Fruit fly (Drosophila melanogaster) whole organism, embryonic: ENCODE data around the gene CG7164.
A peak's percentile ranks its signal among the peaks of the same experiment; 100 is the strongest.
"Not testable (repeated sequence)": the region's sequence is repeated elsewhere in the genome, so short reads cannot be mapped to it uniquely, and the experiment has no call there.

Experiments used
- Atf3 ChIP-seq: fragments of 200-800 bp; sonication (Bioruptor generic); optimal IDR thresholded peaks from 3 replicates; lab custom pipeline; 2016; ENCODE audit warnings: missing biosample characterization, missing genetic modification characterization
- CG10209 ChIP-seq: fragments of 200-800 bp; sonication (Bioruptor generic); optimal IDR thresholded peaks from 3 replicates; lab custom pipeline; 2017; ENCODE audit warnings: missing biosample characterization, mild to moderate bottlenecking, missing genetic modification characterization, missing genetic modification reagents
- CG11093 ChIP-seq: fragments of 200-800 bp; sonication (Bioruptor generic); IDR thresholded peaks from 3 replicates; pipeline ENCODE4 v1.3.6; 2022; ENCODE audit warnings: missing biosample characterization, missing genetic modification characterization
- CG11456 ChIP-seq: fragments of 200-800 bp; sonication (Bioruptor generic); IDR thresholded peaks from 3 replicates; pipeline ENCODE4 v1.3.6; 2022; ENCODE audit warnings: missing biosample characterization, missing genetic modification characterization
- CG11695 ChIP-seq: fragments of 200-800 bp; sonication (Bioruptor generic); IDR thresholded peaks from 3 replicates; pipeline ENCODE4 v1.3.6; 2022; ENCODE audit warnings: missing biosample characterization, missing genetic modification characterization
- CG11723 ChIP-seq: fragments of 200-800 bp; sonication (Bioruptor generic); optimal IDR thresholded peaks from 2 replicates; lab custom pipeline; 2017; ENCODE audit warnings: missing biosample characterization, mild to moderate bottlenecking, missing genetic modification characterization
- CG12236 ChIP-seq: fragments of 200-800 bp; sonication (Bioruptor generic); optimal IDR thresholded peaks from 2 replicates; lab custom pipeline; 2016; ENCODE audit warnings: missing biosample characterization, missing genetic modification characterization
- CG15514 ChIP-seq: fragments of 200-800 bp; sonication (Bioruptor generic); optimal IDR thresholded peaks from 3 replicates; lab custom pipeline; 2017; ENCODE audit warnings: missing biosample characterization, missing genetic modification characterization, mild to moderate bottlenecking, moderate library complexity, missing genetic modification reagents
- CG15601 ChIP-seq: fragments of 200-800 bp; sonication (Bioruptor generic); optimal IDR thresholded peaks from 3 replicates; lab custom pipeline; 2019; ENCODE audit warnings: missing biosample characterization, mild to moderate bottlenecking, missing genetic modification characterization, moderate library complexity
- CG15696 ChIP-seq: fragments of 200-800 bp; sonication (Bioruptor generic); optimal IDR thresholded peaks from 2 replicates; lab custom pipeline; 2019; ENCODE audit warnings: missing biosample characterization, mild to moderate bottlenecking, missing genetic modification characterization, moderate library complexity
- CG1832 ChIP-seq: fragments of 200-800 bp; sonication (Bioruptor generic); optimal IDR thresholded peaks from 2 replicates; lab custom pipeline; 2017; ENCODE audit warnings: missing biosample characterization, mild to moderate bottlenecking, missing genetic modification characterization, inconsistent platforms
- CG18476 ChIP-seq: fragments of 200-800 bp; sonication (Bioruptor generic); optimal IDR thresholded peaks from 2 replicates; lab custom pipeline; 2016; ENCODE audit warnings: missing biosample characterization, mild to moderate bottlenecking, missing genetic modification characterization
- CG34422 ChIP-seq: fragments of 200-800 bp; sonication (Bioruptor generic); IDR thresholded peaks from 3 replicates; pipeline ENCODE4 v1.3.6; 2022; ENCODE audit warnings: missing biosample characterization, missing genetic modification characterization
- CG4617 ChIP-seq: fragments of 200-800 bp; sonication (Bioruptor generic); optimal IDR thresholded peaks from 3 replicates; lab custom pipeline; 2016; ENCODE audit warnings: missing biosample characterization, missing genetic modification characterization, borderline replicate concordance
- CG6272 ChIP-seq: fragments of 200-800 bp; sonication (Bioruptor generic); IDR thresholded peaks from 2 replicates; pipeline ENCODE4 v1.3.6; 2022; ENCODE audit warnings: missing biosample characterization, missing genetic modification characterization
- CG8359 ChIP-seq: fragments of 200-800 bp; sonication (Bioruptor generic); optimal IDR thresholded peaks from 2 replicates; lab custom pipeline; 2017; ENCODE audit warnings: missing biosample characterization, mild to moderate bottlenecking, missing genetic modification characterization, borderline replicate concordance
- Dip2 ChIP-seq: fragments of 200-800 bp; sonication (Bioruptor generic); IDR thresholded peaks from 2 replicates; pipeline ENCODE4 v1.3.6; 2022; ENCODE audit warnings: missing biosample characterization, missing genetic modification characterization
- Dip3 ChIP-seq: fragments of 200-800 bp; sonication (Bioruptor generic); optimal IDR thresholded peaks from 3 replicates; lab custom pipeline; 2016; ENCODE audit warnings: missing biosample characterization, missing genetic modification characterization
- Dref ChIP-seq: fragments of 200-800 bp; sonication (Bioruptor generic); IDR thresholded peaks from 2 replicates; pipeline ENCODE4 v1.3.6; 2022; ENCODE audit warnings: missing biosample characterization, missing genetic modification characterization
- Ets97D ChIP-seq: fragments of 200-800 bp; sonication (Bioruptor generic); optimal IDR thresholded peaks from 3 replicates; lab custom pipeline; 2016; ENCODE audit warnings: missing biosample characterization, missing genetic modification characterization
- GATAe ChIP-seq: fragments of 200-800 bp; sonication (Bioruptor generic); conservative IDR thresholded peaks from 2 replicates; pipeline ENCODE4 v1.3.6; 2022; ENCODE audit warnings: missing biosample characterization, missing genetic modification characterization
- Gsc ChIP-seq: fragments of 200-800 bp; sonication (Bioruptor generic); IDR thresholded peaks from 2 replicates; pipeline ENCODE4 v1.3.6; 2022; ENCODE audit warnings: missing biosample characterization, missing genetic modification characterization
- Hr39 ChIP-seq: fragments of >200 bp; optimal IDR thresholded peaks from 2 replicates; lab custom pipeline; 2017
- NFAT ChIP-seq: fragments of 200-800 bp; sonication (Bioruptor generic); IDR thresholded peaks from 2 replicates; pipeline ENCODE4 v1.3.6; 2022; ENCODE audit warnings: missing biosample characterization, missing genetic modification characterization
- NK7.1 ChIP-seq: fragments of 200-800 bp; sonication (Bioruptor generic); optimal IDR thresholded peaks from 3 replicates; lab custom pipeline; 2016; ENCODE audit warnings: missing biosample characterization, missing genetic modification characterization
- Ptx1 ChIP-seq: fragments of 200-800 bp; sonication (Bioruptor generic); IDR thresholded peaks from 2 replicates; pipeline ENCODE4 v1.3.6; 2022; ENCODE audit warnings: missing biosample characterization, missing genetic modification characterization
- az2 ChIP-seq: fragments of 200-800 bp; sonication (Bioruptor generic); optimal IDR thresholded peaks from 3 replicates; lab custom pipeline; 2016; ENCODE audit warnings: missing biosample characterization, missing genetic modification characterization
- dm ChIP-seq: fragments of 200-800 bp; sonication (Bioruptor generic); optimal IDR thresholded peaks from 3 replicates; lab custom pipeline; 2016; ENCODE audit warnings: missing biosample characterization, missing genetic modification characterization
- eve ChIP-seq, 2 experiments: fragments of >200 bp; optimal IDR thresholded peaks; 2 replicates each; lab custom pipeline; 2017; ENCODE audit warnings: missing biosample characterization in 2 of 2, missing genetic modification characterization in 2 of 2
- exex ChIP-seq: fragments of 200-800 bp; sonication (Bioruptor generic); optimal IDR thresholded peaks from 4 replicates; lab custom pipeline; 2018; ENCODE audit warnings: missing biosample characterization, mild to moderate bottlenecking, missing genetic modification characterization, moderate library complexity
- fd96Cb ChIP-seq: fragments of 200-800 bp; sonication (Bioruptor generic); optimal IDR thresholded peaks from 2 replicates; lab custom pipeline; 2018; ENCODE audit warnings: missing biosample characterization, mild to moderate bottlenecking, missing genetic modification characterization, moderate library complexity
- ftz-f1 ChIP-seq: fragments of 200-800 bp; sonication (Bioruptor generic); optimal IDR thresholded peaks from 2 replicates; lab custom pipeline; 2016; ENCODE audit warnings: missing biosample characterization, missing genetic modification characterization
- h ChIP-seq: fragments of >200 bp; optimal IDR thresholded peaks from 2 replicates; lab custom pipeline; 2017
- kah ChIP-seq: fragments of 200-800 bp; sonication (Bioruptor generic); optimal IDR thresholded peaks from 2 replicates; lab custom pipeline; 2018; ENCODE audit warnings: missing biosample characterization, mild to moderate bottlenecking, missing genetic modification characterization
- lmd ChIP-seq: fragments of 200-800 bp; sonication (Bioruptor generic); IDR thresholded peaks from 2 replicates; pipeline ENCODE4 v1.3.6; 2022; ENCODE audit warnings: missing biosample characterization, missing genetic modification characterization
- luna ChIP-seq: fragments of 200-800 bp; sonication (Bioruptor generic); optimal IDR thresholded peaks from 2 replicates; lab custom pipeline; 2016; ENCODE audit warnings: missing biosample characterization, missing genetic modification characterization
- odd ChIP-seq: fragments of 200-800 bp; sonication (Bioruptor generic); optimal IDR thresholded peaks from 2 replicates; lab custom pipeline; 2017; ENCODE audit warnings: missing biosample characterization, mild to moderate bottlenecking, missing genetic modification characterization
- salm ChIP-seq: fragments of 200-800 bp; sonication (Bioruptor generic); optimal IDR thresholded peaks from 2 replicates; lab custom pipeline; 2018; ENCODE audit warnings: missing biosample characterization, mild to moderate bottlenecking, missing genetic modification characterization
- tup ChIP-seq: fragments of 200-800 bp; sonication (Bioruptor generic); optimal IDR thresholded peaks from 2 replicates; lab custom pipeline; 2016; ENCODE audit warnings: missing biosample characterization, mild to moderate bottlenecking, missing genetic modification characterization, moderate library complexity

The CG7164 gene

dm6 chr2L:7781165-7781564, at the start of gene CG7164:
Gene CG7164 (plus strand): TSS chr2L:7781465.
- no peak for TF ChIP-seq odd (GFP tag; lab: Kevin White, UChicago)
- TF ChIP-seq CG12236 (GFP tag; lab: Kevin White, UChicago), result no peak
- TF ChIP-seq Ptx1 (GFP tag; lab: Robert Waterston, UW), result no peak
- TF ChIP-seq CG15696 (tag; lab: Kevin White, UChicago), result no peak
- no peak for TF ChIP-seq CG15514 (GFP tag; lab: Kevin White, UChicago)
- TF ChIP-seq h (lab: Kevin White, UChicago), result no peak
- TF ChIP-seq eve (GFP tag; optimal IDR thresholded peaks at IDR 0.05; lab: Kevin White, UChicago), result no peak
- TF ChIP-seq Ets97D, result no peak
- no peak for TF ChIP-seq CG11456 (GFP tag; lab: Robert Waterston, UW)
- TF ChIP-seq fd96Cb (tag; lab: Kevin White, UChicago), result no peak
- TF ChIP-seq, all 482 proteins: peak for 0

- not testable (repeated sequence) for TF ChIP-seq CG18476 (GFP tag; lab: Kevin White, UChicago); az2; Dip3
Measured at dm6 chr2L:7732570-7732969, 48.7 kb upstream of the CG7164 start, which contains the start of gene CG13796. Gene CG13796 (minus strand): TSS chr2L:7732670.

dm6 chr2L:7738709-7739108, 42.6 kb upstream of the CG7164 start, which contains the start of gene CG31904:
Gene CG31904 (minus strand): TSS chr2L:7738809.
- not testable (repeated sequence) for TF ChIP-seq Dip2 (GFP tag; lab: Robert Waterston, UW); CG1832 (GFP tag; lab: Kevin White, UChicago); CG34422

- no peak for TF ChIP-seq luna
- TF ChIP-seq CG11093 (GFP tag; lab: Robert Waterston, UW), result no peak
- no peak for TF ChIP-seq Dref (GFP tag; lab: Robert Waterston, UW)
- TF ChIP-seq CG10209 (GFP tag; lab: Kevin White, UChicago), result no peak
- no peak for TF ChIP-seq NK7.1 (GFP tag; lab: Kevin White, UChicago)
- no peak for TF ChIP-seq CG8359 (GFP tag; lab: Kevin White, UChicago)
- no peak for TF ChIP-seq tup (GFP tag; lab: Kevin White, UChicago)
- TF ChIP-seq kah (GFP tag; lab: Kevin White, UChicago), result no peak
- no peak for TF ChIP-seq CG11695 (GFP tag; lab: Robert Waterston, UW)
- no peak for TF ChIP-seq CG15601 (tag; lab: Kevin White, UChicago)
- no peak for TF ChIP-seq exex (tag; lab: Kevin White, UChicago)
- no peak for TF ChIP-seq dm
- TF ChIP-seq NFAT (GFP tag; lab: Robert Waterston, UW), result no peak
- no peak for TF ChIP-seq Gsc (GFP tag; lab: Robert Waterston, UW)
- TF ChIP-seq CG4617 (GFP tag; lab: Kevin White, UChicago), result no peak
- no peak for TF ChIP-seq salm (tag; lab: Kevin White, UChicago)
- TF ChIP-seq CG11723 (GFP tag; lab: Kevin White, UChicago), result no peak
- no peak for TF ChIP-seq Atf3 (GFP tag; lab: Kevin White, UChicago)
- TF ChIP-seq, all 482 proteins: peak for 0
Measured at dm6 chr2L:7741437-7741836, 39.8 kb upstream of the CG7164 start, which contains the start of gene Acp1. Gene Acp1 (minus strand): TSS chr2L:7741537.

dm6 chr2L:7744208-7744607, 37.1 kb upstream of the CG7164 start:
- TF ChIP-seq lmd (GFP tag; lab: Robert Waterston, UW), result peak; percentile 13; the same call in 1 of the 2 replicates
- 0 out of 2 replicates have a peak, but pooled peaks have one; percentile 8 for TF ChIP-seq CG6272 (GFP tag; lab: Robert Waterston, UW)
- 0 out of 3 replicates have a peak, but pooled peaks have one; percentile 65 for TF ChIP-seq CG11456 (GFP tag; lab: Robert Waterston, UW)
- TF ChIP-seq Dref (GFP tag; lab: Robert Waterston, UW), result peak; percentile 24; the same call in 1 of the 2 replicates
- peak; percentile 73 for TF ChIP-seq Hr39
- no peak for TF ChIP-seq ftz-f1 (GFP tag; lab: Kevin White, UChicago)
- TF ChIP-seq GATAe (GFP tag; lab: Robert Waterston, UW), result no peak
- TF ChIP-seq, all 482 proteins: peak for 5
